Worm (Caenorhabditis elegans): ENCODE results near the gene K10H10.5.

K10H10.5 gene

ce11 chrII:14537728-14538127 lies 36.2 kb downstream of the K10H10.5 start, which contains the start of the genes clec-147 and C04H5.7:
Gene clec-147 (minus strand): TSS chrII:14537828.
Gene C04H5.7 (plus strand): TSS chrII:14537946.
- no peak for TF ChIP-seq hlh-17 (GFP tag; optimal IDR thresholded peaks at IDR 0.05; ENCODE audit: borderline replicate concordance)
- TF ChIP-seq swsn-7 (tag; optimal IDR thresholded peaks at IDR 0.05): no peak
- TF ChIP-seq fkh-4 (tag; optimal IDR thresholded peaks at IDR 0.05; ENCODE audit: borderline replicate concordance): no peak
- TF ChIP-seq efl-1 (optimal IDR thresholded peaks at IDR 0.05): no peak
- TF ChIP-seq efl-1 (GFP tag; optimal IDR thresholded peaks at IDR 0.05 in 1 of 2): peak in 1 of 2 experiments; percentile 51
- no peak for TF ChIP-seq ceh-8 (GFP tag; optimal IDR thresholded peaks at IDR 0.05)
- no peak for TF ChIP-seq lir-3 (tag; optimal IDR thresholded peaks at IDR 0.05; ENCODE audit: poor library complexity)

DNA sequence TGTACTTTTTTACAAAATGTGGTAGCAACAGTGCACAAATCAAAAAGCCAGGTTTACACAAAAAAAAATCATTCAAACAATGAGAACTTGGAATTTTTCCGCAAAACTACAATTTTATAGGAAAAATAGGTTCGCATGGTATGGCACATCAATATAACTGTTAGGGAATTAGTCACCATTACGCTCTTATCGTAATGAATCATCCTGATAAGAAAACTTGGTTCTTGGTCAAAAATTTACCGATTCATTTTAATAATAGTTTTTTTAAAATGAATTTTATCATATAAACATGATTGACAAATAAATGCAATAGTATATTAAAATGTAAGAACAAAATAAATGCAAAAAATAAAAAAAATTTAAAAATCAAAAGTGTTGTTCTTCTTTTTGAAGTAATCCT lies 39.0 kb downstream of the K10H10.5 start:
- TF ChIP-seq elt-2 (tag; optimal IDR thresholded peaks at IDR 0.05): peak; percentile 12
- no peak for TF ChIP-seq unc-86 (tag; optimal IDR thresholded peaks at IDR 0.05)

- TF ChIP-seq Y116A8C.19 (tag; optimal IDR thresholded peaks at IDR 0.05; ENCODE audit: borderline replicate concordance): no peak
- TF ChIP-seq egl-13 (tag; optimal IDR thresholded peaks at IDR 0.05): peak; percentile 28
- TF ChIP-seq dsc-1 (tag; optimal IDR thresholded peaks at IDR 0.05): peak; percentile 81
- no peak for TF ChIP-seq blmp-1 (tag; optimal IDR thresholded peaks at IDR 0.05)
Measured at ce11 chrII:14548691-14549090, 47.1 kb downstream of the K10H10.5 start, which contains the start of gene gcy-29. Gene gcy-29 (minus strand): TSS chrII:14548791.

DNA sequence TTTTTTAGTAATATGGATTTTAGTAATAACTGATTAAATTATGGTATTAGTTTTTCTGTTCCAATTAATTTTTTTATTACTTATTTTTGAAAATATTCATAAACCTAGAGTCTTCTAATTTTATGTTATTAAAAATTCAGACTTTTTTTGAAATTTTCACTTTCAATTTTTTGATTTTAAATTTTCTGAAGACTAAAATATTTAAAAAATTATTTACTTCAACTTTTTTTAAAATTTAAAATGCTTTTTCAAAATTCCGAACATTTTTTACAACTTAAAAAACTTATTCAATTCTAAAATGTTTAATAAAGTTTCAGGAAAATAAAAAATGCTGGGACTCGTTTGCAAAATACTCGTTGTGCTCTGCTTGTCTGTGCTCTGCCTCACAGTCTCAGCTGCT lies 49.1 kb downstream of the K10H10.5 start, which contains the start of gene nlp-41:
Gene nlp-41 (plus strand): TSS at position 301 of the 400 bp plus-strand sequence.
- TF ChIP-seq unc-130 (tag; optimal IDR thresholded peaks at IDR 0.05) (no peak), hpl-2 (GFP tag; optimal IDR thresholded peaks at IDR 0.05) (no peak), vab-15 (tag; optimal IDR thresholded peaks at IDR 0.05) (no peak), sup-37 (GFP tag; optimal IDR thresholded peaks at IDR 0.05) (no peak), ceh-90 (tag; optimal IDR thresholded peaks at IDR 0.05) (no peak), nhr-47 (tag; optimal IDR thresholded peaks at IDR 0.05) (no peak), hlh-17 (GFP tag; optimal IDR thresholded peaks at IDR 0.05; ENCODE audit: borderline replicate concordance) (no peak), nhr-85 (tag) (no peak), nhr-77 (tag; optimal IDR thresholded peaks at IDR 0.05) (no peak), grh-1 (GFP tag; IDR thresholded peaks at IDR 0.05) (no peak), alr-1 (tag; optimal IDR thresholded peaks at IDR 0.05; ENCODE audit: borderline replicate concordance) (no peak), C16A3.4 (tag; optimal IDR thresholded peaks at IDR 0.05) (no peak), aha-1 (tag; optimal IDR thresholded peaks at IDR 0.05) (no peak), pag-3 (tag; optimal IDR thresholded peaks at IDR 0.05; ENCODE audit: borderline replicate concordance, insufficient read depth) (no peak), lir-3 (tag; optimal IDR thresholded peaks at IDR 0.05; ENCODE audit: poor library complexity) (no peak), aly-2 (tag; optimal IDR thresholded peaks at IDR 0.05) (no peak), skn-1 (tag; optimal IDR thresholded peaks at IDR 0.05) (no peak), ceh-82 (tag; optimal IDR thresholded peaks at IDR 0.05) (no peak), ets-5 (GFP tag; IDR thresholded peaks at IDR 0.05) (no peak), C34B4.2 (tag; optimal IDR thresholded peaks at IDR 0.05) (no peak)

All from whole organism, L1 larva.